Fruit fly (Drosophila melanogaster) whole organism, embryonic: ENCODE measurements around the gene AspRS-m.

Source experiments
- Asciz ChIP-seq: fragments of 200-800 bp; sonication (Bioruptor generic); optimal IDR thresholded peaks from 2 replicates; lab custom pipeline; 2017; ENCODE audit warnings: missing biosample characterization, mild to moderate bottlenecking, missing genetic modification characterization, missing genetic modification reagents
- Bdp1 ChIP-seq: fragments of 200-800 bp; sonication (Bioruptor generic); optimal IDR thresholded peaks from 3 replicates; lab custom pipeline; 2016; ENCODE audit warnings: missing biosample characterization, missing genetic modification characterization
- C15 ChIP-seq: fragments of 200-800 bp; sonication (Bioruptor generic); IDR thresholded peaks from 3 replicates; pipeline ENCODE4 v1.3.6; 2022; ENCODE audit warnings: missing biosample characterization, missing genetic modification characterization
- CG12236 ChIP-seq: fragments of 200-800 bp; sonication (Bioruptor generic); optimal IDR thresholded peaks from 2 replicates; lab custom pipeline; 2016; ENCODE audit warnings: missing biosample characterization, missing genetic modification characterization
- CG12299 ChIP-seq: fragments of 200-800 bp; sonication (Bioruptor generic); optimal IDR thresholded peaks from 2 replicates; lab custom pipeline; 2018; ENCODE audit warnings: missing biosample characterization, mild to moderate bottlenecking, missing genetic modification characterization
- CG13424 ChIP-seq: fragments of 200-800 bp; sonication (Bioruptor generic); optimal IDR thresholded peaks from 2 replicates; lab custom pipeline; 2019; ENCODE audit warnings: missing biosample characterization, mild to moderate bottlenecking, missing genetic modification characterization, moderate library complexity
- CG14441 ChIP-seq: fragments of 200-800 bp; sonication (Bioruptor generic); IDR thresholded peaks from 2 replicates; pipeline ENCODE4 v1.3.6; 2022; ENCODE audit warnings: missing biosample characterization, missing genetic modification characterization
- CG16815 ChIP-seq: fragments of 200-800 bp; sonication (Bioruptor generic); optimal IDR thresholded peaks from 3 replicates; lab custom pipeline; 2017; ENCODE audit warnings: missing biosample characterization, mild to moderate bottlenecking, missing genetic modification characterization
- CG17385 ChIP-seq: fragments of 200-800 bp; sonication (Bioruptor generic); optimal IDR thresholded peaks from 3 replicates; lab custom pipeline; 2018; ENCODE audit warnings: missing biosample characterization, mild to moderate bottlenecking, missing genetic modification characterization
- CG2116 ChIP-seq: fragments of 200-800 bp; sonication (Bioruptor generic); optimal IDR thresholded peaks from 3 replicates; lab custom pipeline; 2018; ENCODE audit warnings: missing biosample characterization, mild to moderate bottlenecking, missing genetic modification characterization
- CG3407 ChIP-seq: fragments of 200-800 bp; sonication (Bioruptor generic); optimal IDR thresholded peaks from 2 replicates; lab custom pipeline; 2018; ENCODE audit warnings: missing biosample characterization, mild to moderate bottlenecking, missing genetic modification characterization
- CG4282 ChIP-seq: fragments of 200-800 bp; sonication (Bioruptor generic); optimal IDR thresholded peaks from 2 replicates; lab custom pipeline; 2016; ENCODE audit warnings: missing biosample characterization, missing genetic modification characterization
- CG5180 ChIP-seq: fragments of 200-800 bp; sonication (Bioruptor generic); optimal IDR thresholded peaks from 3 replicates; lab custom pipeline; 2017; ENCODE audit warnings: missing biosample characterization, missing genetic modification characterization, mild to moderate bottlenecking, moderate library complexity, missing genetic modification reagents
- CG5953 ChIP-seq: fragments of 200-800 bp; sonication (Bioruptor generic); IDR thresholded peaks from 2 replicates; pipeline ENCODE4 v1.3.6; 2022; ENCODE audit warnings: missing biosample characterization, missing genetic modification characterization
- CG7271 ChIP-seq: fragments of 200-800 bp; sonication (Bioruptor generic); optimal IDR thresholded peaks from 2 replicates; lab custom pipeline; 2018; ENCODE audit warnings: missing biosample characterization, mild to moderate bottlenecking, missing genetic modification characterization, moderate library complexity
- CG9797 ChIP-seq: fragments of 200-800 bp; sonication (Bioruptor generic); optimal IDR thresholded peaks from 3 replicates; lab custom pipeline; 2018; ENCODE audit warnings: missing biosample characterization, mild to moderate bottlenecking, missing genetic modification characterization
- CG9817 ChIP-seq: fragments of 200-800 bp; sonication (Bioruptor generic); optimal IDR thresholded peaks from 2 replicates; lab custom pipeline; 2018; ENCODE audit warnings: missing biosample characterization, mild to moderate bottlenecking, missing genetic modification characterization, moderate library complexity
- Deaf1 ChIP-seq: fragments of 200-800 bp; optimal IDR thresholded peaks from 3 replicates; lab custom pipeline; 2019; ENCODE audit warnings: missing biosample characterization, mild to moderate bottlenecking, missing genetic modification characterization, moderate library complexity
- Fer1 ChIP-seq: fragments of 200-800 bp; sonication (Bioruptor generic); optimal IDR thresholded peaks from 2 replicates; lab custom pipeline; 2017; ENCODE audit warnings: missing biosample characterization, mild to moderate bottlenecking, missing genetic modification characterization
- GATAe ChIP-seq: fragments of 200-800 bp; sonication (Bioruptor generic); conservative IDR thresholded peaks from 2 replicates; pipeline ENCODE4 v1.3.6; 2022; ENCODE audit warnings: missing biosample characterization, missing genetic modification characterization
- Hmx ChIP-seq: fragments of 200-800 bp; sonication (Bioruptor generic); optimal IDR thresholded peaks from 2 replicates; lab custom pipeline; 2016; ENCODE audit warnings: missing biosample characterization, missing genetic modification characterization
- Hr39 ChIP-seq: fragments of >200 bp; optimal IDR thresholded peaks from 2 replicates; lab custom pipeline; 2017
- Lim3 ChIP-seq: fragments of 200-800 bp; sonication (Bioruptor generic); IDR thresholded peaks from 2 replicates; pipeline ENCODE4 v1.3.6; 2022; ENCODE audit warnings: missing biosample characterization, missing genetic modification characterization
- Myb ChIP-seq: fragments of 200-800 bp; sonication (Bioruptor generic); optimal IDR thresholded peaks from 2 replicates; lab custom pipeline; 2016; ENCODE audit warnings: missing biosample characterization, missing genetic modification characterization
- NK7.1 ChIP-seq: fragments of 200-800 bp; sonication (Bioruptor generic); optimal IDR thresholded peaks from 3 replicates; lab custom pipeline; 2016; ENCODE audit warnings: missing biosample characterization, missing genetic modification characterization
- Stat92E ChIP-seq, 3 experiments: fragments of >200 bp in 2 of 3; fragments of 200-800 bp in 1 of 3; sonication (Bioruptor generic) in 1 of 3; optimal IDR thresholded peaks; 2 replicates each; lab custom pipeline; 2017 to 2019; ENCODE audit warnings: missing biosample characterization in 3 of 3, missing genetic modification characterization in 3 of 3, mild to moderate bottlenecking in 1 of 3, moderate library complexity in 1 of 3
- Tbp ChIP-seq: fragments of >200 bp; optimal IDR thresholded peaks from 2 replicates; lab custom pipeline; 2018; ENCODE audit warnings: missing biosample characterization, missing genetic modification characterization
- Xbp1 ChIP-seq: fragments of 200-800 bp; sonication (Bioruptor generic); optimal IDR thresholded peaks from 3 replicates; lab custom pipeline; 2016; ENCODE audit warnings: missing biosample characterization, mild to moderate bottlenecking, missing genetic modification characterization
- ac ChIP-seq: fragments of 200-800 bp; sonication (Bioruptor generic); optimal IDR thresholded peaks from 3 replicates; lab custom pipeline; 2017; ENCODE audit warnings: missing biosample characterization, mild to moderate bottlenecking, missing genetic modification characterization
- al ChIP-seq: fragments of 200-800 bp; sonication (Bioruptor generic); IDR thresholded peaks from 2 replicates; pipeline ENCODE4 v1.3.6; 2022; ENCODE audit warnings: missing biosample characterization, missing genetic modification characterization
- cas ChIP-seq: fragments of 200-800 bp; sonication (Bioruptor generic); IDR thresholded peaks from 2 replicates; pipeline ENCODE4 v1.3.6; 2022; ENCODE audit warnings: missing biosample characterization, missing genetic modification characterization
- chm ChIP-seq: fragments of 200-800 bp; sonication (Bioruptor generic); IDR thresholded peaks from 2 replicates; pipeline ENCODE4 v1.3.6; 2022; ENCODE audit warnings: missing biosample characterization, missing genetic modification characterization
- cwo ChIP-seq: fragments of 200-800 bp; sonication (Bioruptor generic); optimal IDR thresholded peaks from 3 replicates; lab custom pipeline; 2017; ENCODE audit warnings: missing biosample characterization, missing genetic modification characterization, mild to moderate bottlenecking, moderate library complexity, missing genetic modification reagents
- da ChIP-seq: fragments of 200-800 bp; sonication (Bioruptor generic); optimal IDR thresholded peaks from 2 replicates; lab custom pipeline; 2016; ENCODE audit warnings: missing biosample characterization, missing genetic modification characterization
- dan ChIP-seq: fragments of 200-800 bp; sonication (Bioruptor generic); IDR thresholded peaks from 2 replicates; pipeline ENCODE4 v1.3.6; 2022; ENCODE audit warnings: missing biosample characterization, missing genetic modification characterization
- en ChIP-seq: fragments of 200-800 bp; sonication (Bioruptor generic); optimal IDR thresholded peaks from 2 replicates; lab custom pipeline; 2016; ENCODE audit warnings: missing biosample characterization, missing genetic modification characterization
- exex ChIP-seq: fragments of 200-800 bp; sonication (Bioruptor generic); optimal IDR thresholded peaks from 4 replicates; lab custom pipeline; 2018; ENCODE audit warnings: missing biosample characterization, mild to moderate bottlenecking, missing genetic modification characterization, moderate library complexity
- inv ChIP-seq: fragments of 200-800 bp; sonication (Bioruptor generic); IDR thresholded peaks from 2 replicates; pipeline ENCODE4 v1.3.6; 2022; ENCODE audit warnings: missing biosample characterization, missing genetic modification characterization; ENCODE audit not compliant: partially characterized antibody
- kah ChIP-seq: fragments of 200-800 bp; sonication (Bioruptor generic); optimal IDR thresholded peaks from 2 replicates; lab custom pipeline; 2018; ENCODE audit warnings: missing biosample characterization, mild to moderate bottlenecking, missing genetic modification characterization
- kni ChIP-seq: fragments of 200-800 bp; sonication (Bioruptor generic); optimal IDR thresholded peaks from 3 replicates; lab custom pipeline; 2017; ENCODE audit warnings: mild to moderate bottlenecking, missing biosample characterization, missing genetic modification reagents, missing genetic modification characterization
- lilli ChIP-seq: fragments of 200-800 bp; sonication (Bioruptor generic); optimal IDR thresholded peaks from 3 replicates; lab custom pipeline; 2016; ENCODE audit warnings: missing biosample characterization, missing genetic modification characterization
- mirr ChIP-seq: fragments of 200-800 bp; sonication (Bioruptor generic); optimal IDR thresholded peaks from 3 replicates; lab custom pipeline; 2018; ENCODE audit warnings: missing biosample characterization, mild to moderate bottlenecking, missing genetic modification characterization
- mld ChIP-seq: fragments of 200-800 bp; sonication (Bioruptor generic); IDR thresholded peaks from 3 replicates; pipeline ENCODE4 v1.3.6; 2022; ENCODE audit warnings: missing biosample characterization, missing genetic modification characterization; ENCODE audit not compliant: partially characterized antibody
- ro ChIP-seq: fragments of 200-800 bp; sonication (Bioruptor generic); IDR thresholded peaks from 2 replicates; pipeline ENCODE4 v1.3.6; 2022; ENCODE audit warnings: missing biosample characterization, missing genetic modification characterization
- run ChIP-seq: fragments of 200-800 bp; sonication (Bioruptor generic); optimal IDR thresholded peaks from 3 replicates; lab custom pipeline; 2018; ENCODE audit warnings: missing biosample characterization, mild to moderate bottlenecking, missing genetic modification characterization
- sim ChIP-seq: fragments of 200-800 bp; sonication (Bioruptor generic); IDR thresholded peaks from 2 replicates; pipeline ENCODE4 v1.3.6; 2022; ENCODE audit warnings: missing biosample characterization, missing genetic modification characterization
- sob ChIP-seq: fragments of 200-800 bp; sonication (Bioruptor generic); IDR thresholded peaks from 2 replicates; pipeline ENCODE4 v1.3.6; 2022; ENCODE audit warnings: missing biosample characterization, missing genetic modification characterization
- tna ChIP-seq: fragments of 200-800 bp; sonication (Bioruptor generic); IDR thresholded peaks from 2 replicates; pipeline ENCODE4 v1.3.6; 2022; ENCODE audit warnings: missing biosample characterization, missing genetic modification characterization; ENCODE audit not compliant: partially characterized antibody
- usp ChIP-seq: fragments of >200 bp; optimal IDR thresholded peaks from 2 replicates; lab custom pipeline; 2017; ENCODE audit warnings: missing biosample characterization, missing genetic modification characterization
- wek ChIP-seq: fragments of 200-800 bp; sonication (Bioruptor generic); optimal IDR thresholded peaks from 3 replicates; lab custom pipeline; 2018; ENCODE audit warnings: missing biosample characterization, mild to moderate bottlenecking, missing genetic modification characterization, moderate library complexity

Gene AspRS-m

dm6 chr2L:16815989-16816749 lies 10.7 kb upstream of the AspRS-m start, which contains the start of gene mdy (continued):
- peak; percentile 74 for TF ChIP-seq CG2116
- TF ChIP-seq CG17385, result no peak
- no peak for TF ChIP-seq ro (GFP tag; lab: Robert Waterston, UW)
- peak; percentile 70 for TF ChIP-seq al (GFP tag; lab: Robert Waterston, UW)
- TF ChIP-seq dan (GFP tag; lab: Robert Waterston, UW), result no peak
- peak; percentile 32 for TF ChIP-seq Myb (GFP tag; lab: Kevin White, UChicago)
- TF ChIP-seq cas (GFP tag; lab: Robert Waterston, UW), result peak; percentile 52; the same call in 1 of the 2 replicates
- TF ChIP-seq Xbp1 (GFP tag; lab: Kevin White, UChicago), result peak; percentile 72
- TF ChIP-seq lilli (GFP tag; lab: Kevin White, UChicago), result peak; percentile 80
- TF ChIP-seq inv, result peak; percentile 38; the same call in 1 of the 2 replicates
- peak; percentile 21 for TF ChIP-seq Deaf1
- TF ChIP-seq cwo, result peak; percentile 35
- no peak for TF ChIP-seq mirr
- no peak for TF ChIP-seq C15 (GFP tag; lab: Robert Waterston, UW)
- no peak for TF ChIP-seq Asciz (GFP tag; lab: Kevin White, UChicago)
- no peak for TF ChIP-seq CG7271
- TF ChIP-seq ac, result no peak
- no peak for TF ChIP-seq en (GFP tag; lab: Kevin White, UChicago)
- TF ChIP-seq Bdp1 (GFP tag; lab: Kevin White, UChicago), result peak; percentile 37
- no peak for TF ChIP-seq usp (GFP tag; lab: Kevin White, UChicago)
- TF ChIP-seq sim (GFP tag; lab: Robert Waterston, UW), result no peak
- peak; percentile 8 for TF ChIP-seq kni (GFP tag; lab: Kevin White, UChicago)
- no peak for TF ChIP-seq tna (GFP tag; lab: Robert Waterston, UW)
- peak; percentile 37 for TF ChIP-seq CG12299 (tag; lab: Kevin White, UChicago)
- TF ChIP-seq GATAe (GFP tag; lab: Robert Waterston, UW), result no peak
- TF ChIP-seq chm (GFP tag; lab: Robert Waterston, UW), result no peak; the same call in 1 of the 2 replicates
- TF ChIP-seq CG5180 (GFP tag; lab: Kevin White, UChicago), result peak; percentile 5
- no peak for TF ChIP-seq kah
- 0 out of 3 replicates have a peak, but pooled peaks have one; percentile 25 for TF ChIP-seq mld
- TF ChIP-seq sob, result peak; percentile 23; the same call in 1 of the 2 replicates
- TF ChIP-seq CG16815 (GFP tag; lab: Kevin White, UChicago), result no peak
- no peak for TF ChIP-seq wek (GFP tag; lab: Kevin White, UChicago)
- no peak for TF ChIP-seq run
- TF ChIP-seq CG4282 (GFP tag; lab: Kevin White, UChicago), result peak; percentile 9
- peak in 1 of 3 experiments; percentile 83 for TF ChIP-seq Stat92E (GFP tag; optimal IDR thresholded peaks at IDR 0.05; lab: Kevin White, UChicago)
- TF ChIP-seq Hmx (GFP tag; lab: Kevin White, UChicago), result no peak
- TF ChIP-seq CG5953 (GFP tag; lab: Robert Waterston, UW), result no peak
- TF ChIP-seq exex (tag; lab: Kevin White, UChicago), result no peak
- TF ChIP-seq NK7.1, result no peak
- no peak for TF ChIP-seq CG12236 (GFP tag; lab: Kevin White, UChicago)
- peak; percentile 65 for TF ChIP-seq CG13424
- peak; percentile 47 for TF ChIP-seq CG14441 (GFP tag; lab: Robert Waterston, UW)
- TF ChIP-seq Hr39 (lab: Kevin White, UChicago), result no peak
- no peak for TF ChIP-seq da (GFP tag; lab: Kevin White, UChicago)
- peak; percentile 19 for TF ChIP-seq CG9797 (GFP tag; lab: Kevin White, UChicago)
- TF ChIP-seq Lim3, result no peak
- peak; percentile 4 for TF ChIP-seq Tbp (GFP tag; lab: Kevin White, UChicago)
- TF ChIP-seq CG3407 (GFP tag; lab: Kevin White, UChicago), result no peak
- peak; percentile 19 for TF ChIP-seq CG9817 (tag; lab: Kevin White, UChicago)
- no peak for TF ChIP-seq Fer1 (GFP tag; lab: Kevin White, UChicago)
